Worm (Caenorhabditis elegans) whole organism, midembryonic: ENCODE measurements around the gene srx-31.
"Not testable (repeated sequence)": the region's sequence is repeated elsewhere in the genome, so short reads cannot be mapped to it uniquely, and the experiment has no call there.

Experiments
- cog-1 ChIP-seq: sonication (generic microtip); optimal IDR thresholded peaks from 2 replicates; lab custom pipeline; 2016; ENCODE audit warnings: missing genetic modification characterization, missing compliant biosample characterization
- flt-1 ChIP-seq: fragments of 200-800 bp; sonication (Bioruptor generic); IDR thresholded peaks from 2 replicates; pipeline ENCODE4 v1.3.6; 2022; ENCODE audit warnings: missing genetic modification characterization, missing compliant biosample characterization
- klf-2 ChIP-seq: fragments of 200-800 bp; sonication (Bioruptor generic); conservative IDR thresholded peaks from 2 replicates; pipeline ENCODE4 v1.3.6; 2022; ENCODE audit warnings: missing genetic modification reagents, missing genetic modification characterization, missing compliant biosample characterization
- ref-1 ChIP-seq: fragments of 200-800 bp; sonication (Bioruptor generic); conservative IDR thresholded peaks from 2 replicates; pipeline ENCODE4 v1.3.6; 2022; ENCODE audit warnings: missing genetic modification reagents, missing genetic modification characterization, missing compliant biosample characterization
- tab-1 ChIP-seq: fragments of 200-800 bp; sonication (Bioruptor generic); IDR thresholded peaks from 2 replicates; pipeline ENCODE4 v1.3.6; 2022; ENCODE audit warnings: missing genetic modification characterization, missing compliant biosample characterization
- ztf-23 ChIP-seq: fragments of 200-800 bp; sonication (Bioruptor generic); IDR thresholded peaks from 2 replicates; pipeline ENCODE4 v1.3.6; 2022; ENCODE audit warnings: missing genetic modification reagents, missing genetic modification characterization, missing compliant biosample characterization
- ztf-29 ChIP-seq: fragments of 200-800 bp; sonication (Bioruptor generic); IDR thresholded peaks from 2 replicates; pipeline ENCODE4 v1.3.6; 2022; ENCODE audit warnings: missing genetic modification reagents, missing genetic modification characterization, missing compliant biosample characterization

- TF ChIP-seq tab-1; flt-1 (GFP tag; lab: Robert Waterston, UW); cog-1 (tag; lab: Kevin White, UChicago); klf-2 (GFP tag; lab: Robert Waterston, UW); ref-1 (GFP tag; lab: Robert Waterston, UW); ztf-23; ztf-29 (GFP tag; lab: Robert Waterston, UW): not testable (repeated sequence)
Observed at ce11 chrV:822922-823321, at the start of gene srx-31.
